Worm (Caenorhabditis elegans) whole organism, L1 larva: ENCODE measurements around the gene cutl-2.

ENCODE experiments used
- C16A3.4 ChIP-seq: fragments of 150-350 bp; optimal IDR thresholded peaks from 2 replicates; lab custom pipeline; 2014; ENCODE audit warnings: missing biosample characterization, missing genetic modification characterization
- C34B4.2 ChIP-seq: sonication (generic microtip); optimal IDR thresholded peaks from 2 replicates; lab custom pipeline; 2017; ENCODE audit warnings: mild to moderate bottlenecking, missing genetic modification characterization, missing compliant biosample characterization
- F16B12.6 ChIP-seq: fragments of 150-350 bp; optimal IDR thresholded peaks from 2 replicates; lab custom pipeline; 2014; ENCODE audit warnings: missing biosample characterization, missing genetic modification characterization
- blmp-1 ChIP-seq: fragments of 150-350 bp; optimal IDR thresholded peaks from 2 replicates; lab custom pipeline; 2014; ENCODE audit warnings: missing biosample characterization, missing genetic modification characterization
- ceh-82 ChIP-seq, 3 experiments: fragments of 150-350 bp in 1 of 3; sonication (generic microtip) in 2 of 3; optimal IDR thresholded peaks; 2 replicates each; lab custom pipeline; 2014 to 2017; ENCODE audit warnings: missing biosample characterization in 3 of 3, missing genetic modification characterization in 3 of 3
- ceh-88 ChIP-seq: fragments of 200-800 bp; sonication (Bioruptor generic); IDR thresholded peaks from 2 replicates; pipeline ENCODE4 v1.3.6; 2022; ENCODE audit warnings: missing genetic modification characterization, missing compliant biosample characterization
- ceh-90 ChIP-seq: sonication (generic microtip); optimal IDR thresholded peaks from 2 replicates; lab custom pipeline; 2016; ENCODE audit warnings: missing genetic modification characterization, missing compliant biosample characterization
- efl-1 ChIP-seq, 4 experiments: fragments of 150-350 bp; optimal IDR thresholded peaks in 3 of 4; peaks in 1 of 4; 1 replicate in 1 of 4; 2 replicates in 3 of 4; lab custom pipeline; 2014; ENCODE audit warnings: missing biosample characterization in 2 of 4, missing genetic modification characterization in 2 of 4, missing genetic modification reagents in 2 of 4
- elt-2 ChIP-seq: sonication (generic microtip); optimal IDR thresholded peaks from 2 replicates; lab custom pipeline; 2016; ENCODE audit warnings: missing genetic modification characterization, mild to moderate bottlenecking, inconsistent platforms, missing compliant biosample characterization, missing genetic modification reagents
- ets-5 ChIP-seq: fragments of 200-800 bp; sonication (Bioruptor generic); IDR thresholded peaks from 2 replicates; pipeline ENCODE4 v1.3.6; 2022; ENCODE audit warnings: missing genetic modification characterization, missing compliant biosample characterization
- fkh-10 ChIP-seq: sonication (generic microtip); optimal IDR thresholded peaks from 2 replicates; lab custom pipeline; 2017; ENCODE audit warnings: missing biosample characterization, missing genetic modification reagents, missing genetic modification characterization
- fkh-4 ChIP-seq: sonication (generic microtip); optimal IDR thresholded peaks from 2 replicates; lab custom pipeline; 2016; ENCODE audit warnings: missing compliant biosample characterization, missing genetic modification characterization, borderline replicate concordance
- fkh-8 ChIP-seq: sonication (generic microtip); optimal IDR thresholded peaks from 2 replicates; lab custom pipeline; 2016; ENCODE audit warnings: mild to moderate bottlenecking, missing genetic modification characterization, missing compliant biosample characterization
- fos-1 ChIP-seq: fragments of 150-350 bp; optimal IDR thresholded peaks from 2 replicates; lab custom pipeline; 2014; ENCODE audit warnings: missing biosample characterization, missing genetic modification characterization
- grh-1 ChIP-seq: fragments of 200-800 bp; sonication (Bioruptor generic); IDR thresholded peaks from 2 replicates; pipeline ENCODE4 v1.3.6; 2022; ENCODE audit warnings: missing genetic modification reagents, missing genetic modification characterization, missing compliant biosample characterization
- hlh-17 ChIP-seq: fragments of 200-800 bp; sonication (Bioruptor generic); optimal IDR thresholded peaks from 2 replicates; lab custom pipeline; 2018; ENCODE audit warnings: missing genetic modification characterization, mild to moderate bottlenecking, missing compliant biosample characterization, moderate library complexity, borderline replicate concordance
- hlh-4 ChIP-seq: sonication (generic microtip); optimal IDR thresholded peaks from 2 replicates; lab custom pipeline; 2016; ENCODE audit warnings: mild to moderate bottlenecking, missing genetic modification characterization, missing compliant biosample characterization
- hpl-2 ChIP-seq: fragments of 150-350 bp; optimal IDR thresholded peaks from 2 replicates; lab custom pipeline; 2014; ENCODE audit warnings: missing biosample characterization, missing genetic modification reagents, missing genetic modification characterization
- isw-1 ChIP-seq: fragments of 200-800 bp; sonication (Bioruptor generic); IDR thresholded peaks from 2 replicates; pipeline ENCODE4 v1.3.6; 2022; ENCODE audit warnings: missing genetic modification characterization, missing compliant biosample characterization
- jun-1 ChIP-seq: fragments of 150-350 bp; optimal IDR thresholded peaks from 2 replicates; lab custom pipeline; 2014; ENCODE audit warnings: missing biosample characterization, missing genetic modification reagents, missing genetic modification characterization
- lin-13 ChIP-seq: fragments of 150-350 bp; optimal IDR thresholded peaks from 2 replicates; lab custom pipeline; 2014; ENCODE audit warnings: missing biosample characterization, missing genetic modification reagents, missing genetic modification characterization
- lin-35 ChIP-seq, 2 experiments: fragments of 150-350 bp; optimal IDR thresholded peaks; 2 replicates each; lab custom pipeline; 2014; ENCODE audit warnings: missing biosample characterization in 2 of 2, missing genetic modification characterization in 2 of 2, missing genetic modification reagents in 2 of 2
- mab-9 ChIP-seq: fragments of 200-800 bp; sonication (Bioruptor generic); IDR thresholded peaks from 2 replicates; pipeline ENCODE4 v1.3.6; 2022; ENCODE audit warnings: missing genetic modification reagents, missing genetic modification characterization, missing compliant biosample characterization
- mdl-1 ChIP-seq, 2 experiments: fragments of 150-350 bp; optimal IDR thresholded peaks; 2 replicates each; lab custom pipeline; 2014 to 2017; ENCODE audit warnings: missing biosample characterization in 2 of 2, missing genetic modification characterization in 2 of 2, inconsistent platforms in 1 of 2
- nhr-12 ChIP-seq: sonication (generic microtip); optimal IDR thresholded peaks from 2 replicates; lab custom pipeline; 2017; ENCODE audit warnings: missing biosample characterization, missing genetic modification characterization
- nhr-19 ChIP-seq: fragments of 200-800 bp; sonication (Bioruptor generic); conservative IDR thresholded peaks from 2 replicates; pipeline ENCODE4 v1.3.6; 2022; ENCODE audit warnings: missing genetic modification characterization, missing compliant biosample characterization
- nhr-20 ChIP-seq: sonication (generic microtip); optimal IDR thresholded peaks from 2 replicates; lab custom pipeline; 2016; ENCODE audit warnings: mild to moderate bottlenecking, missing genetic modification characterization, missing compliant biosample characterization
- nhr-237 ChIP-seq: fragments of 150-350 bp; optimal IDR thresholded peaks from 2 replicates; lab custom pipeline; 2014; ENCODE audit warnings: missing biosample characterization, missing genetic modification characterization
- nhr-28 ChIP-seq: fragments of 150-350 bp; optimal IDR thresholded peaks from 2 replicates; lab custom pipeline; 2014; ENCODE audit warnings: missing biosample characterization, missing genetic modification characterization
- nhr-71 ChIP-seq: sonication (generic microtip); optimal IDR thresholded peaks from 2 replicates; lab custom pipeline; 2016; ENCODE audit warnings: mild to moderate bottlenecking, missing genetic modification characterization, moderate library complexity, missing compliant biosample characterization
- nhr-76 ChIP-seq: sonication (generic microtip); optimal IDR thresholded peaks from 2 replicates; lab custom pipeline; 2017; ENCODE audit warnings: missing biosample characterization, missing genetic modification characterization
- nhr-85 ChIP-seq: sonication (generic microtip); peaks from one replicate; lab custom pipeline; 2016; ENCODE audit warnings: missing genetic modification characterization, inconsistent platforms, missing compliant biosample characterization
- nhr-90 ChIP-seq: sonication (generic microtip); optimal IDR thresholded peaks from 2 replicates; lab custom pipeline; 2016; ENCODE audit warnings: mild to moderate bottlenecking, missing genetic modification characterization, missing compliant biosample characterization; ENCODE audit not compliant: poor library complexity
- pax-3 ChIP-seq: fragments of 200-800 bp; sonication (Bioruptor generic); optimal IDR thresholded peaks from 2 replicates; lab custom pipeline; 2018; ENCODE audit warnings: mild to moderate bottlenecking, missing genetic modification characterization, moderate library complexity, missing compliant biosample characterization
- pqm-1 ChIP-seq: sonication (generic microtip); optimal IDR thresholded peaks from 3 replicates; lab custom pipeline; 2017; ENCODE audit warnings: missing biosample characterization, missing genetic modification characterization
- skn-1 ChIP-seq: fragments of 150-350 bp; optimal IDR thresholded peaks from 2 replicates; lab custom pipeline; 2014; ENCODE audit warnings: missing biosample characterization, missing genetic modification characterization
- sox-4 ChIP-seq: sonication (generic microtip); optimal IDR thresholded peaks from 2 replicates; lab custom pipeline; 2016; ENCODE audit warnings: missing genetic modification characterization, missing compliant biosample characterization
- sptf-1 ChIP-seq: fragments of 150-350 bp; optimal IDR thresholded peaks from 2 replicates; lab custom pipeline; 2014; ENCODE audit warnings: missing biosample characterization, missing genetic modification characterization
- tlp-1 ChIP-seq: fragments of 150-350 bp; optimal IDR thresholded peaks from 2 replicates; lab custom pipeline; 2014; ENCODE audit warnings: missing biosample characterization, missing genetic modification characterization
- unc-30 ChIP-seq: sonication (generic microtip); optimal IDR thresholded peaks from 2 replicates; lab custom pipeline; 2017; ENCODE audit warnings: missing biosample characterization, missing genetic modification characterization
- unc-62 ChIP-seq: fragments of 150-350 bp; optimal IDR thresholded peaks from 2 replicates; lab custom pipeline; 2014; ENCODE audit warnings: missing biosample characterization, missing genetic modification reagents, missing genetic modification characterization
- unc-86 ChIP-seq: sonication (generic microtip); optimal IDR thresholded peaks from 2 replicates; lab custom pipeline; 2016; ENCODE audit warnings: missing genetic modification characterization, missing compliant biosample characterization
- unc-98 ChIP-seq: fragments of 200-800 bp; sonication (Bioruptor generic); IDR thresholded peaks from 2 replicates; pipeline ENCODE4 v1.3.6; 2022; ENCODE audit warnings: missing genetic modification characterization, missing compliant biosample characterization
- vab-15 ChIP-seq: sonication (generic microtip); optimal IDR thresholded peaks from 2 replicates; lab custom pipeline; 2017; ENCODE audit warnings: missing genotype, mild to moderate bottlenecking, missing genetic modification characterization, missing compliant biosample characterization
- xbp-1 ChIP-seq: sonication (generic microtip); optimal IDR thresholded peaks from 2 replicates; lab custom pipeline; 2016; ENCODE audit warnings: missing genetic modification characterization, missing compliant biosample characterization
- zag-1 ChIP-seq: fragments of 150-350 bp; optimal IDR thresholded peaks from 2 replicates; lab custom pipeline; 2014; ENCODE audit warnings: missing biosample characterization, missing genetic modification characterization
- ztf-11 ChIP-seq, 2 experiments: sonication (generic microtip); optimal IDR thresholded peaks; 2 replicates each; lab custom pipeline; 2016 to 2017; ENCODE audit warnings: missing genetic modification characterization in 2 of 2, missing biosample characterization in 1 of 2, missing compliant biosample characterization in 1 of 2

cutl-2 gene

ce11 chrII:9769797-9770520 lies 45.5 kb upstream of the cutl-2 start, which contains the start of gene aqp-10 (continued):
- TF ChIP-seq fkh-4 (tag; lab: Kevin White, UChicago) (no peak), isw-1 (GFP tag; lab: Robert Waterston, UW) (no peak), ceh-82 (tag; optimal IDR thresholded peaks at IDR 0.05; lab: Kevin White, UChicago) (no peak), lin-13 (no peak), unc-98 (no peak), zag-1 (no peak), ets-5 (GFP tag; lab: Robert Waterston, UW) (no peak), sptf-1 (tag; lab: Kevin White, UChicago) (no peak), fos-1 (no peak), fkh-8 (tag; lab: Kevin White, UChicago) (no peak), C34B4.2 (no peak), ceh-88 (GFP tag; lab: Robert Waterston, UW) (no peak), fkh-10 (GFP tag; lab: Kevin White, UChicago) (no peak), pqm-1 (tag; lab: Kevin White, UChicago) (no peak), nhr-19 (GFP tag; lab: Robert Waterston, UW) (peak; percentile 47), tlp-1 (no peak), nhr-90 (tag; lab: Kevin White, UChicago) (peak; percentile 64), nhr-28 (no peak), grh-1 (GFP tag; lab: Robert Waterston, UW) (no peak), unc-62 (no peak), C16A3.4 (tag; lab: Kevin White, UChicago) (peak; percentile 44), sox-4 (tag; lab: Kevin White, UChicago) (no peak), lin-35 (GFP tag; optimal IDR thresholded peaks at IDR 0.05; lab: Kevin White, UChicago) (peak; percentile 17 to 79), mdl-1 (tag; optimal IDR thresholded peaks at IDR 0.05; lab: Kevin White, UChicago) (no peak), hpl-2 (GFP tag; lab: Kevin White, UChicago) (no peak), nhr-237 (tag; lab: Kevin White, UChicago) (no peak), blmp-1 (tag; lab: Kevin White, UChicago) (peak; percentile 57), ceh-90 (tag; lab: Kevin White, UChicago) (no peak), nhr-20 (peak; percentile 73), skn-1 (tag; lab: Kevin White, UChicago) (peak; percentile 13), xbp-1 (peak; percentile 78), jun-1 (no peak), F16B12.6 (tag; lab: Kevin White, UChicago) (peak; percentile 87), pax-3 (tag; lab: Kevin White, UChicago) (no peak)

- TF ChIP-seq efl-1 (optimal IDR thresholded peaks at IDR 0.05; lab: Kevin White, UChicago): no peak
- TF ChIP-seq efl-1 (GFP tag; optimal IDR thresholded peaks at IDR 0.05 in 1 of 2; lab: Kevin White, UChicago): peak in 1 of 2 experiments; percentile 80
- TF ChIP-seq unc-98: no peak
- TF ChIP-seq, all 84 proteins: peak for 1
These were observed 40.2 kb upstream of the cutl-2 start for ce11 chrII:9764696-9765095.

- TF ChIP-seq tlp-1 (no peak), sptf-1 (tag; lab: Kevin White, UChicago) (no peak), hlh-4 (tag; lab: Kevin White, UChicago) (no peak), isw-1 (GFP tag; lab: Robert Waterston, UW) (no peak), ztf-11 (tag; optimal IDR thresholded peaks at IDR 0.05; lab: Kevin White, UChicago) (no peak), nhr-237 (tag; lab: Kevin White, UChicago) (no peak), nhr-85 (no peak), hlh-17 (GFP tag; lab: Kevin White, UChicago) (no peak), fkh-8 (tag; lab: Kevin White, UChicago) (peak; percentile 13), ceh-90 (tag; lab: Kevin White, UChicago) (no peak), ets-5 (GFP tag; lab: Robert Waterston, UW) (no peak), pqm-1 (tag; lab: Kevin White, UChicago) (no peak), nhr-20 (no peak), nhr-71 (peak; percentile 1), fkh-4 (tag; lab: Kevin White, UChicago) (no peak), skn-1 (tag; lab: Kevin White, UChicago) (no peak), nhr-76 (tag; lab: Kevin White, UChicago) (no peak), mab-9 (no peak), efl-1 (optimal IDR thresholded peaks at IDR 0.05; lab: Kevin White, UChicago) (no peak), efl-1 (GFP tag; optimal IDR thresholded peaks at IDR 0.05 in 1 of 2; lab: Kevin White, UChicago) (peak in 1 of 2 experiments; percentile 63), ceh-82 (tag; optimal IDR thresholded peaks at IDR 0.05; lab: Kevin White, UChicago) (no peak), nhr-19 (GFP tag; lab: Robert Waterston, UW) (no peak), unc-30 (tag; lab: Kevin White, UChicago) (no peak), F16B12.6 (tag; lab: Kevin White, UChicago) (no peak), blmp-1 (tag; lab: Kevin White, UChicago) (no peak), vab-15 (tag; lab: Kevin White, UChicago) (no peak), elt-2 (no peak), unc-86 (tag; lab: Kevin White, UChicago) (no peak), nhr-12 (no peak)
These were observed 34.9 kb upstream of the cutl-2 start for ce11 chrII:9759382-9759781.
